Fruit fly (Drosophila melanogaster) whole organism, prepupa: Measurements from ENCODE around the gene RagA-B.

Source experiments
- Blimp-1 ChIP-seq: fragments of 200-800 bp; sonication (Bioruptor generic); optimal IDR thresholded peaks from 3 replicates; lab custom pipeline; 2017; ENCODE audit warnings: missing biosample characterization, missing genetic modification characterization, mild to moderate bottlenecking, moderate library complexity, missing genetic modification reagents
- CG10631 ChIP-seq: fragments of 200-800 bp; sonication (Bioruptor generic); optimal IDR thresholded peaks from 2 replicates; lab custom pipeline; 2016; ENCODE audit warnings: missing biosample characterization, missing genetic modification characterization
- CG10669 ChIP-seq: fragments of 200-800 bp; sonication (Bioruptor generic); optimal IDR thresholded peaks from 3 replicates; lab custom pipeline; 2018; ENCODE audit warnings: missing biosample characterization, mild to moderate bottlenecking, missing genetic modification characterization, moderate library complexity
- CG11294 ChIP-seq: fragments of 200-800 bp; sonication (Bioruptor generic); IDR thresholded peaks from 2 replicates; pipeline ENCODE4 v1.3.6; 2022; ENCODE audit warnings: missing biosample characterization, missing genetic modification characterization
- CG11762 ChIP-seq: fragments of 200-800 bp; sonication (Bioruptor generic); optimal IDR thresholded peaks from 3 replicates; lab custom pipeline; 2016; ENCODE audit warnings: missing biosample characterization, missing genetic modification characterization; ENCODE audit not compliant: insufficient read depth
- CG11902 ChIP-seq: fragments of 200-800 bp; sonication (Bioruptor generic); optimal IDR thresholded peaks from 3 replicates; lab custom pipeline; 2016; ENCODE audit warnings: missing biosample characterization, missing genetic modification characterization
- CG15336 ChIP-seq: fragments of 200-800 bp; sonication (Bioruptor generic); IDR thresholded peaks from 2 replicates; pipeline ENCODE4 v1.3.6; 2022; ENCODE audit warnings: missing biosample characterization, missing genetic modification characterization
- CG1621 ChIP-seq: fragments of 200-800 bp; sonication (Bioruptor generic); optimal IDR thresholded peaks from 3 replicates; lab custom pipeline; 2018; ENCODE audit warnings: missing biosample characterization, mild to moderate bottlenecking, missing genetic modification characterization
- CG3032 ChIP-seq: fragments of 200-800 bp; optimal IDR thresholded peaks from 2 replicates; lab custom pipeline; 2019; ENCODE audit warnings: missing biosample characterization, mild to moderate bottlenecking, missing genetic modification characterization, moderate library complexity
- CG31627 ChIP-seq: fragments of 200-800 bp; sonication (Bioruptor generic); optimal IDR thresholded peaks from 3 replicates; lab custom pipeline; 2016; ENCODE audit warnings: missing biosample characterization, missing genetic modification characterization
- CG32006 ChIP-seq: fragments of 200-800 bp; sonication (Bioruptor generic); optimal IDR thresholded peaks from 3 replicates; lab custom pipeline; 2017; ENCODE audit warnings: missing biosample characterization, mild to moderate bottlenecking, missing genetic modification characterization
- CG34406 ChIP-seq: fragments of 200-800 bp; sonication (Bioruptor generic); optimal IDR thresholded peaks from 3 replicates; lab custom pipeline; 2016; ENCODE audit warnings: missing biosample characterization, missing genetic modification characterization
- CG3919 ChIP-seq: fragments of 200-800 bp; sonication (Bioruptor generic); optimal IDR thresholded peaks from 3 replicates; lab custom pipeline; 2016; ENCODE audit warnings: missing biosample characterization, missing genetic modification characterization
- CG6276 ChIP-seq: fragments of 200-800 bp; sonication (Bioruptor generic); optimal IDR thresholded peaks from 2 replicates; lab custom pipeline; 2017; ENCODE audit warnings: missing biosample characterization, mild to moderate bottlenecking, missing genetic modification characterization
- CG6792 ChIP-seq: fragments of 200-800 bp; sonication (Bioruptor generic); optimal IDR thresholded peaks from 3 replicates; lab custom pipeline; 2016; ENCODE audit warnings: missing biosample characterization, missing genetic modification characterization
- CG6808 ChIP-seq: fragments of 200-800 bp; sonication (Bioruptor generic); optimal IDR thresholded peaks from 3 replicates; lab custom pipeline; 2017; ENCODE audit warnings: missing biosample characterization, missing genetic modification characterization, mild to moderate bottlenecking, moderate library complexity, missing genetic modification reagents
- CG7368 ChIP-seq: fragments of 200-800 bp; sonication (Bioruptor generic); optimal IDR thresholded peaks from 3 replicates; lab custom pipeline; 2016; ENCODE audit warnings: missing biosample characterization, missing genetic modification characterization
- CG8119 ChIP-seq: fragments of 200-800 bp; sonication (Bioruptor generic); IDR thresholded peaks from 3 replicates; pipeline ENCODE4 v1.3.6; 2022; ENCODE audit warnings: missing biosample characterization, missing genetic modification characterization
- CG8319 ChIP-seq: fragments of 200-800 bp; sonication (Bioruptor generic); optimal IDR thresholded peaks from 3 replicates; lab custom pipeline; 2016; ENCODE audit warnings: missing biosample characterization, missing genetic modification characterization
- CG9139 ChIP-seq: fragments of 200-800 bp; sonication (Bioruptor generic); optimal IDR thresholded peaks from 3 replicates; lab custom pipeline; 2017; ENCODE audit warnings: missing biosample characterization, mild to moderate bottlenecking, missing genetic modification characterization
- Eip78C ChIP-seq: fragments of 200-800 bp; sonication (Bioruptor generic); peaks from one replicate; lab custom pipeline; 2016; ENCODE audit warnings: missing biosample characterization, missing genetic modification characterization
- Eip93F ChIP-seq: fragments of 200-800 bp; sonication (Bioruptor generic); optimal IDR thresholded peaks from 2 replicates; lab custom pipeline; 2016; ENCODE audit warnings: missing biosample characterization, mild to moderate bottlenecking, missing genetic modification characterization
- Ets96B ChIP-seq: fragments of 200-800 bp; optimal IDR thresholded peaks from 2 replicates; lab custom pipeline; 2019; ENCODE audit warnings: missing biosample characterization, mild to moderate bottlenecking, missing genetic modification characterization, moderate library complexity
- Gug ChIP-seq: fragments of 200-800 bp; sonication (Bioruptor generic); IDR thresholded peaks from 2 replicates; pipeline ENCODE4 v1.3.6; 2022; ENCODE audit warnings: missing biosample characterization, missing genetic modification characterization
- Hr38 ChIP-seq: sonication (Bioruptor generic); optimal IDR thresholded peaks from 2 replicates; lab custom pipeline; 2016; ENCODE audit warnings: missing biosample characterization, missing genetic modification characterization
- Hr39 ChIP-seq: fragments of 200-800 bp; sonication (Bioruptor generic); optimal IDR thresholded peaks from 2 replicates; lab custom pipeline; 2016; ENCODE audit warnings: missing biosample characterization, missing genetic modification characterization
- Hr4 ChIP-seq: fragments of 200-800 bp; sonication (Bioruptor generic); optimal IDR thresholded peaks from 3 replicates; lab custom pipeline; 2016; ENCODE audit warnings: missing biosample characterization, missing genetic modification characterization
- Lpt ChIP-seq: fragments of 200-800 bp; sonication (Bioruptor generic); optimal IDR thresholded peaks from 3 replicates; lab custom pipeline; 2016; ENCODE audit warnings: missing biosample characterization, missing genetic modification characterization
- Met ChIP-seq: fragments of 200-800 bp; sonication (Bioruptor generic); optimal IDR thresholded peaks from 3 replicates; lab custom pipeline; 2016; ENCODE audit warnings: missing biosample characterization, missing genetic modification characterization
- OdsH ChIP-seq: fragments of 200-800 bp; sonication (Bioruptor generic); optimal IDR thresholded peaks from 3 replicates; lab custom pipeline; 2016; ENCODE audit warnings: missing biosample characterization, missing genetic modification characterization
- Smox ChIP-seq: fragments of 200-800 bp; sonication (Bioruptor generic); optimal IDR thresholded peaks from 3 replicates; lab custom pipeline; 2016; ENCODE audit warnings: missing biosample characterization, missing genetic modification characterization
- Sox102F ChIP-seq: fragments of 200-800 bp; sonication (Bioruptor generic); optimal IDR thresholded peaks from 2 replicates; lab custom pipeline; 2016; ENCODE audit warnings: missing biosample characterization, mild to moderate bottlenecking, missing genetic modification characterization
- Sox15 ChIP-seq: fragments of 200-800 bp; sonication (Bioruptor generic); optimal IDR thresholded peaks from 3 replicates; lab custom pipeline; 2016; ENCODE audit warnings: missing biosample characterization, missing genetic modification characterization
- achi ChIP-seq: fragments of 200-800 bp; sonication (Bioruptor generic); optimal IDR thresholded peaks from 3 replicates; lab custom pipeline; 2016; ENCODE audit warnings: missing biosample characterization, missing genetic modification characterization
- cyc ChIP-seq: fragments of 200-800 bp; sonication (Bioruptor generic); optimal IDR thresholded peaks from 3 replicates; lab custom pipeline; 2016; ENCODE audit warnings: missing biosample characterization, missing genetic modification characterization
- dac ChIP-seq: fragments of 200-800 bp; sonication (Bioruptor generic); optimal IDR thresholded peaks from 2 replicates; lab custom pipeline; 2017; ENCODE audit warnings: missing biosample characterization, mild to moderate bottlenecking, missing genetic modification characterization
- dsx ChIP-seq: fragments of 200-800 bp; optimal IDR thresholded peaks from 3 replicates; lab custom pipeline; 2019; ENCODE audit warnings: missing biosample characterization, mild to moderate bottlenecking, missing genetic modification characterization, moderate library complexity; ENCODE audit not compliant: poor library complexity, severe bottlenecking
- eg ChIP-seq: fragments of 200-800 bp; sonication (Bioruptor generic); IDR thresholded peaks from 3 replicates; pipeline ENCODE4 v1.3.6; 2022; ENCODE audit warnings: missing biosample characterization, missing genetic modification characterization
- esn ChIP-seq: fragments of 200-800 bp; sonication (Bioruptor generic); optimal IDR thresholded peaks from 2 replicates; lab custom pipeline; 2016; ENCODE audit warnings: missing biosample characterization, mild to moderate bottlenecking, missing genetic modification characterization, moderate library complexity
- fd85E ChIP-seq: fragments of 200-800 bp; sonication (Bioruptor generic); optimal IDR thresholded peaks from 3 replicates; lab custom pipeline; 2016; ENCODE audit warnings: missing biosample characterization, missing genetic modification characterization
- lz ChIP-seq: fragments of 200-800 bp; sonication (Bioruptor generic); optimal IDR thresholded peaks from 3 replicates; lab custom pipeline; 2016; ENCODE audit warnings: missing biosample characterization, missing genetic modification characterization
- net ChIP-seq: fragments of 200-800 bp; sonication (Bioruptor generic); optimal IDR thresholded peaks from 3 replicates; lab custom pipeline; 2016; ENCODE audit warnings: missing biosample characterization, missing genetic modification characterization
- pdm3 ChIP-seq: fragments of 200-800 bp; sonication (Bioruptor generic); optimal IDR thresholded peaks from 3 replicates; lab custom pipeline; 2016; ENCODE audit warnings: missing biosample characterization, missing genetic modification characterization
- salr ChIP-seq, 2 experiments: fragments of 200-800 bp; sonication (Bioruptor generic); optimal IDR thresholded peaks; 3 replicates each; lab custom pipeline; 2016 to 2018; ENCODE audit warnings: missing biosample characterization in 2 of 2, missing genetic modification characterization in 2 of 2, mild to moderate bottlenecking in 1 of 2
- spab ChIP-seq: fragments of 200-800 bp; sonication (Bioruptor generic); optimal IDR thresholded peaks from 2 replicates; lab custom pipeline; 2017; ENCODE audit warnings: missing biosample characterization, mild to moderate bottlenecking, missing genetic modification characterization, missing genetic modification reagents
- topi ChIP-seq: fragments of 200-800 bp; sonication (Bioruptor generic); optimal IDR thresholded peaks from 3 replicates; lab custom pipeline; 2016; ENCODE audit warnings: missing biosample characterization, missing genetic modification characterization
- vri ChIP-seq: fragments of 200-800 bp; sonication (Bioruptor generic); optimal IDR thresholded peaks from 3 replicates; lab custom pipeline; 2016; ENCODE audit warnings: missing biosample characterization, mild to moderate bottlenecking, missing genetic modification characterization

The RagA-B gene

dm6 chr3R:8992928-8993579 lies 8.9 kb upstream of the RagA-B start, which contains the start of gene CG11975 (continued):
- TF ChIP-seq Lpt (GFP tag; lab: Kevin White, UChicago) (peak; percentile 56), CG6276 (no peak), CG32006 (GFP tag; lab: Kevin White, UChicago) (no peak), topi (GFP tag; lab: Kevin White, UChicago) (peak; percentile 80), CG10669 (GFP tag; lab: Kevin White, UChicago) (no peak), spab (GFP tag; lab: Kevin White, UChicago) (no peak), salr (GFP tag; optimal IDR thresholded peaks at IDR 0.05; lab: Kevin White, UChicago) (peak in 1 of 2 experiments; percentile 34), CG34406 (GFP tag; lab: Kevin White, UChicago) (peak; percentile 61)
- TF ChIP-seq, all 60 proteins: peak for 29

- TF ChIP-seq lz (GFP tag; lab: Kevin White, UChicago) (peak; percentile 39), fd85E (no peak), achi (GFP tag; lab: Kevin White, UChicago) (no peak), CG15336 (GFP tag; lab: Robert Waterston, UW) (0 out of 2 replicates have a peak, but pooled peaks have one; percentile 22), esn (GFP tag; lab: Kevin White, UChicago) (peak; percentile 58), eg (GFP tag; lab: Robert Waterston, UW) (peak; percentile 53; the same call in 2 of the 3 replicates), CG10669 (GFP tag; lab: Kevin White, UChicago) (no peak), Sox15 (GFP tag; lab: Kevin White, UChicago) (peak; percentile 25), Sox102F (no peak), salr (GFP tag; optimal IDR thresholded peaks at IDR 0.05; lab: Kevin White, UChicago) (no peak), CG34406 (GFP tag; lab: Kevin White, UChicago) (no peak), CG9139 (GFP tag; lab: Kevin White, UChicago) (no peak), Met (GFP tag; lab: Kevin White, UChicago) (no peak), pdm3 (GFP tag; lab: Kevin White, UChicago) (no peak), CG10631 (GFP tag; lab: Kevin White, UChicago) (no peak), OdsH (GFP tag; lab: Kevin White, UChicago) (no peak), CG11294 (GFP tag; lab: Robert Waterston, UW) (no peak), CG6276 (no peak), CG1621 (no peak), CG8119 (0 out of 3 replicates have a peak, but pooled peaks have one; percentile 21), cyc (GFP tag; lab: Kevin White, UChicago) (peak; percentile 44), net (no peak), Hr38 (GFP tag; lab: Kevin White, UChicago) (no peak), CG6792 (no peak), CG8319 (peak; percentile 11), Lpt (GFP tag; lab: Kevin White, UChicago) (no peak), dsx (GFP tag; lab: Kevin White, UChicago) (no peak), CG3919 (no peak), Eip78C (GFP tag; lab: Kevin White, UChicago) (no peak), dac (GFP tag; lab: Kevin White, UChicago) (no peak), CG31627 (GFP tag; lab: Kevin White, UChicago) (peak; percentile 46), vri (GFP tag; lab: Kevin White, UChicago) (no peak), Hr4 (GFP tag; lab: Kevin White, UChicago) (no peak), CG11762 (GFP tag; lab: Kevin White, UChicago) (no peak), Eip93F (GFP tag; lab: Kevin White, UChicago) (no peak), CG7368 (GFP tag; lab: Kevin White, UChicago) (no peak), Ets96B (tag; lab: Kevin White, UChicago) (peak; percentile 8), CG11902 (GFP tag; lab: Kevin White, UChicago) (no peak), CG3032 (tag; lab: Kevin White, UChicago) (no peak), Gug (no peak), Smox (GFP tag; lab: Kevin White, UChicago) (no peak), CG6808 (GFP tag; lab: Kevin White, UChicago) (no peak), Blimp-1 (GFP tag; lab: Kevin White, UChicago) (no peak), spab (GFP tag; lab: Kevin White, UChicago) (no peak), Hr39 (GFP tag; lab: Kevin White, UChicago) (peak; percentile 61), topi (GFP tag; lab: Kevin White, UChicago) (no peak)
These were observed 523 bp upstream of the RagA-B start, which contains the start of gene CG11970 for dm6 chr3R:8984602-8985074. TSS of gene CG11970 (plus strand) at chr3R:8984718.
